Fruit fly (Drosophila melanogaster) Kc167 (cell line): ENCODE data around the gene mei-38.

Experiments used
- Myc ChIP-seq: fragments of >200 bp; optimal IDR thresholded peaks from 2 replicates; lab custom pipeline; 2017; ENCODE audit warnings: missing external identifiers
- Sin3A ChIP-seq: fragments of >200 bp; optimal IDR thresholded peaks from 2 replicates; lab custom pipeline; 2018; ENCODE audit warnings: missing external identifiers
- h ChIP-seq: fragments of >200 bp; optimal IDR thresholded peaks from 3 replicates; lab custom pipeline; 2018; ENCODE audit warnings: missing external identifiers
- insv ChIP-seq: fragments of >200 bp; optimal IDR thresholded peaks from 3 replicates; lab custom pipeline; 2018; ENCODE audit warnings: missing external identifiers
- psq ChIP-seq: fragments of >200 bp; optimal IDR thresholded peaks from 2 replicates; lab custom pipeline; 2017; ENCODE audit warnings: missing external identifiers
- ttk ChIP-seq: sonication (Bioruptor generic); optimal IDR thresholded peaks from 2 replicates; lab custom pipeline; 2017; ENCODE audit warnings: missing external identifiers

DNA sequence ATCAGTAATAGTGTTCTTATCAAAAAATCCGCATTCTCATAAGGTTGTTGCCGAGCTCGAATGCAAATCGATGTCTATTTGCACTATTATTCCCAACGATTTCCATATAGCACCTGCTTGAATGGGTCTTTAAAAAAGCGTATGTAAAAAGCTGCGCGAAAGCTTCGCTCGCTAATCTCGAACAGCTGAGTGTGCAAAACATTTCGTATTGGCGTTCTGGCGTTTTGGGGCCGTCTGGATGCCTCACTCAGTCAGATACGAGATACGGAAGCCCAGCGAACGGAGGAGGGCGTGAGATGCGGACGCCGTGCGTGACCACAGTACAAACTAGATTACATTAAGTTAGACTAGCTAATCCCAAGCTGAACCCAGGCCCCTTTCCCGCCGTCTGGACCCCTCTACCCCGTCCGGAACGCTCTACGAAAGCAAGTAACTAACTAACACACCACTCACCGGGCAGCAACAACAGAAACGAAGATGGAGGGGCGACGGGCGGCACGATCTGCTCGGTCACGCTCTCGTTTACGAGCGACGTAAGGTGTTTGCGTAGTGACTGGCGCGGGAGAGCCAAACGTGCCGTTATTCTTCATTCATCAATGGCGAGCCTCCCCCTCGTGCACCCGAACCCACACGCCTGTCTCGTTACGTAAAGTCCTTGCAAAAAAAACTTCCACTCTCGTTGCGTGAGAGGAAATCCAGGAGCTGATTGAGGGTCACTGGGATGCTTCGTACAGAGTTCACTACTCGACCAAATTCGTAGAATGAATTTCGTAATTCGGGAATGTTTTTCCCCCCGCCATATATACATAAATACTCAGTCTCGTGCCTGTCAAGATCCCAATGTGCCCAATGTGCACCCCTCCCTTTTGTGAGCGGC lies 10.1 kb upstream of the mei-38 start:
- no peak for TF ChIP-seq Myc (lab: Kevin White, UChicago)
- TF ChIP-seq ttk, result no peak
- no peak for TF ChIP-seq insv
- TF ChIP-seq psq (lab: Kevin White, UChicago), result no peak
- TF ChIP-seq h (lab: Kevin White, UChicago), result no peak
- TF ChIP-seq Sin3A (lab: Kevin White, UChicago), result no peak
